Fruit fly (Drosophila melanogaster): ENCODE results near the gene MsR2.
A peak's percentile ranks its signal among the peaks of the same experiment; 100 is the strongest.

DNA sequence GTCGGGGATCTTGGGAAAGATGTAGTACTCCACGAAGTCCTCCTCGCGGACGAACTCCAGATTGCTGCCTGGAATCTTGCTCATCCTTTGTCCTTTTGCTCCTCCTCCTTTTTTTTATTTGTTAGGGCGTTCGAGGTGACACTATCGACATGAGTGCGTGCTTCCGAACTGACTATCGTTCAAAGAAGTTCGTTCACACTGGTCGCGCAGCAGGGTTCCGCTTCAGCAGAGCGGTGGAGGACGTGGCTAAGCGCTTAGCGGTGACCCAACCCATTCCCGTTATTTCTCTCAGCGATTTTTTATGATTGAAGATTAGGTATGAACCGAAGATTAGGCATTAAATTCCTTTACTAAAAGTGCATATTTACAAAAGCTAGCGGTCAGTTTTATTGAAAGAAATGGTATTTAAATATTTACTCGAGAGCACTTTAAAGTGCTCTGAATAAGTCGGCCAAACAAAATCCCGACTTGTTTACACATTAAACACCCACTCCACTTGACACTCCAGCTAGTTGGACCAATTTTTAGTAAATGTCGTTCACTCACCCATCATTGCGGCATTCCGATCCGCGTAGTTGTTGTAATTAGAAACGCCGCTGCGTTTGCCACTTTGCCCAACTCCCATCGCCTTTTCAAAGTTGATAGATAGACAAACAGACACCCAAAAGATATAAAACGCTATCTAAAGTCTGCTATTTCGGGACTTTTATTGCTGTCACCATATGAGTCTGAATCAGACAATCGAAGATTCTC lies 16.8 kb upstream of the MsR2 start, which contains the start of the genes ecd and CG13806:
- no peak for TF ChIP-seq CG11902 (GFP tag; optimal IDR thresholded peaks at IDR 0.05)
- TF ChIP-seq CG4318 (GFP tag; optimal IDR thresholded peaks at IDR 0.05): no peak
- no peak for TF ChIP-seq OdsH (GFP tag; optimal IDR thresholded peaks at IDR 0.05)
- TF ChIP-seq Ets96B (tag; optimal IDR thresholded peaks at IDR 0.05): no peak
- TF ChIP-seq vri (GFP tag; optimal IDR thresholded peaks at IDR 0.05): no peak
- TF ChIP-seq CG6163 (GFP tag; IDR thresholded peaks at IDR 0.05): no peak
- TF ChIP-seq cyc (GFP tag; optimal IDR thresholded peaks at IDR 0.05): peak; percentile 2
- no peak for TF ChIP-seq CG9139 (GFP tag; optimal IDR thresholded peaks at IDR 0.05)
- TF ChIP-seq fkh (GFP tag; optimal IDR thresholded peaks at IDR 0.05): peak; percentile 67
- TF ChIP-seq Lpt (GFP tag; optimal IDR thresholded peaks at IDR 0.05): no peak
- no peak for TF ChIP-seq dac (GFP tag; optimal IDR thresholded peaks at IDR 0.05)
- no peak for TF ChIP-seq CG6854 (GFP tag; optimal IDR thresholded peaks at IDR 0.05)
- no peak for TF ChIP-seq fd85E (GFP tag; optimal IDR thresholded peaks at IDR 0.05)

Measured in whole organism, prepupa.